Worm (Caenorhabditis elegans) whole organism, midembryonic: ENCODE results near the gene Y38E10A.2.

Source experiments
- T22C8.4 ChIP-seq: fragments of 200-800 bp; sonication (Bioruptor generic); IDR thresholded peaks from 2 replicates; pipeline ENCODE4 v1.3.6; 2022; ENCODE audit warnings: missing genetic modification characterization, missing compliant biosample characterization
- cog-1 ChIP-seq: sonication (generic microtip); optimal IDR thresholded peaks from 2 replicates; lab custom pipeline; 2016; ENCODE audit warnings: missing genetic modification characterization, missing compliant biosample characterization
- flt-1 ChIP-seq: fragments of 200-800 bp; sonication (Bioruptor generic); IDR thresholded peaks from 2 replicates; pipeline ENCODE4 v1.3.6; 2022; ENCODE audit warnings: missing genetic modification characterization, missing compliant biosample characterization
- klf-2 ChIP-seq: fragments of 200-800 bp; sonication (Bioruptor generic); conservative IDR thresholded peaks from 2 replicates; pipeline ENCODE4 v1.3.6; 2022; ENCODE audit warnings: missing genetic modification reagents, missing genetic modification characterization, missing compliant biosample characterization
- med-1 ChIP-seq: sonication (generic microtip); optimal IDR thresholded peaks from 2 replicates; lab custom pipeline; 2017; ENCODE audit warnings: missing genetic modification characterization, mild to moderate bottlenecking, missing compliant biosample characterization, antibody characterized with exemption, missing genetic modification reagents; ENCODE audit not compliant: insufficient read depth
- ref-1 ChIP-seq: fragments of 200-800 bp; sonication (Bioruptor generic); conservative IDR thresholded peaks from 2 replicates; pipeline ENCODE4 v1.3.6; 2022; ENCODE audit warnings: missing genetic modification reagents, missing genetic modification characterization, missing compliant biosample characterization
- tab-1 ChIP-seq: fragments of 200-800 bp; sonication (Bioruptor generic); IDR thresholded peaks from 2 replicates; pipeline ENCODE4 v1.3.6; 2022; ENCODE audit warnings: missing genetic modification characterization, missing compliant biosample characterization
- ztf-23 ChIP-seq: fragments of 200-800 bp; sonication (Bioruptor generic); IDR thresholded peaks from 2 replicates; pipeline ENCODE4 v1.3.6; 2022; ENCODE audit warnings: missing genetic modification reagents, missing genetic modification characterization, missing compliant biosample characterization
- ztf-29 ChIP-seq: fragments of 200-800 bp; sonication (Bioruptor generic); IDR thresholded peaks from 2 replicates; pipeline ENCODE4 v1.3.6; 2022; ENCODE audit warnings: missing genetic modification reagents, missing genetic modification characterization, missing compliant biosample characterization

Y38E10A.2 gene

DNA sequence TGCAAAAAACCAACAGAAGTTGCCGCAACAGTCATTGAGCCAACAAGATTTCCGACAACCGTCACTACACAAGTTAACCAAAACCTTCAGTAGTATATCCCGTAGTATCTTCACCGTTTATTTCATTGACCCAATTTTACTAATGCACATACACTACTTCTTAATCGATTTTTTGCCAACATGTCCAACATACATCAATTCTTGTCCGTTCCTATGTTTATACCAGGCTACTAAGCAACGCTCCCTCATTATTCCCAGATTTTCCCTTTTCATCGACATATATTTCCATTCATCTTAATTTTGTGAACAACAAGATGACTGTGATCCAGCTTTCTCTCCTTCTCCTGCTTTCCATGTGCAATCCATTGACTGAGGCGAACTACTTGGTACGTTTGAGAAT is 7.6 kb downstream of the Y38E10A.2 start, which contains the start of gene F49C5.7:
Gene F49C5.7, plus strand, starts transcription at position 301 of the 400 bp plus-strand sequence.
- TF ChIP-seq med-1 (GFP tag; lab: Kevin White, UChicago) (no peak), flt-1 (GFP tag; lab: Robert Waterston, UW) (no peak), ztf-23 (GFP tag; lab: Robert Waterston, UW) (no peak), cog-1 (tag; lab: Kevin White, UChicago) (no peak), ref-1 (GFP tag; lab: Robert Waterston, UW) (no peak), tab-1 (GFP tag; lab: Robert Waterston, UW) (no peak), T22C8.4 (GFP tag; lab: Robert Waterston, UW) (no peak), klf-2 (GFP tag; lab: Robert Waterston, UW) (no peak), ztf-29 (GFP tag; lab: Robert Waterston, UW) (no peak)

DNA sequence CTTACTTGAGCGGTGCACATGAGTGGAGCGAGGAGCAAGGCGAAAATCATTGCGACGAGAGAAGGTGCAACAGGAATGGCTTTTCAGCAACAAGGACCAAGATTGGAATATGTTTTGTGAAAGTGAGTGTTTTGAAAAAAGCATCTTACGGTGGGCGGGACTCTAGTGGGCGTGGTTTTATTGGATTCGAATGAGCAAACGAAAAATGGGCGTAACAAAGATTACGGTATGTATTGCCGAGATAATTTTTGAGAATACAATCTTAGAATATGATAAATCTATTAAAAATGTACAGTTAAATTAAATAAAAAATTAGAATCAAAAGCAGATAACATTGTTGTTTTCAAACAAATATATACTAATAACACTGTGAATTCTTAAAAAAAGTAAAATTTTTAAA is 13.2 kb downstream of the Y38E10A.2 start, which contains the start of gene F49C5.12:
Gene F49C5.12, minus strand, starts transcription at position 101 of the 400 bp plus-strand sequence.
- TF ChIP-seq klf-2 (GFP tag; lab: Robert Waterston, UW) (no peak), flt-1 (GFP tag; lab: Robert Waterston, UW) (no peak), cog-1 (tag; lab: Kevin White, UChicago) (no peak), T22C8.4 (GFP tag; lab: Robert Waterston, UW) (no peak), ref-1 (GFP tag; lab: Robert Waterston, UW) (no peak)

DNA sequence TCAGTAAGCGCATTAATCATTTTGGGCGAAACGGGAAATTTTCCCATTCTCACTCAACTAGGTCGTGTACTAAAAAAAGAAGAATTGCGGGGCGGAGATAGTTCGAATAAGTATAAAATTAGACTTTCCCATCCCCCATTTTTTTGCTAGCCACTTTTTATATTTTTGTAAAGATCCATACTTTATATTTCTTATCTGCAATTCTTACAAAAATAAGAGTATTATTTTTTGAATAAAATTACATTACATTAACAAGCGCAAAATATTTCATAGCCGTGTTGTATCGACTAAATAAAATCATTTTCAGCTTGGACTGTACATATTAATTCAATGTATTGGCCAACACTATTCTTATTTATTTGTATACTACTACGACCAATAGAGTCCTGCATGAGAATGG is 17.9 kb downstream of the Y38E10A.2 start, which contains the start of gene F49C5.11:
Gene F49C5.11, plus strand, starts transcription at position 301 of the 400 bp plus-strand sequence.
- no peak for TF ChIP-seq flt-1 (GFP tag; lab: Robert Waterston, UW)
- no peak for TF ChIP-seq T22C8.4 (GFP tag; lab: Robert Waterston, UW)
- no peak for TF ChIP-seq cog-1 (tag; lab: Kevin White, UChicago)
- TF ChIP-seq med-1 (GFP tag; lab: Kevin White, UChicago), result no peak
- TF ChIP-seq ztf-23 (GFP tag; lab: Robert Waterston, UW), result no peak

DNA sequence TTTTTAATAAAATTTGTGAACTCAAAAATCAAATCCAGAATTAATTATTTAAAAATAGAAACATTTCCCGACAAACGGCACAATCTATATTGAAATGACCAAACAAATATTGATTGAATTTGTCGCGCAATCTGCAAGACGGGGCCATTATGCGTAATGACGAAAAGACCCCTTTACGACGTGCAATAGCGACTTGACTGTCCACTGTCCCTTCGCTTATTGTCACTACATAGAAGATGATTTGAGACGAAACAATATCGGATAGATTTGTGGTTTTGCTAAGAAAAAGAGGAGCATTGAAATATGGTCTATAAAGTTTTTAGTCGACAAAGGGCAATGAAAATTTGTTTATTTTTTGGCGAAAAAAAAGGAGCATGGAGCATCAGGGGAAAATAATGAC is 22.5 kb downstream of the Y38E10A.2 start:
- TF ChIP-seq flt-1 (GFP tag; lab: Robert Waterston, UW) (no peak), klf-2 (GFP tag; lab: Robert Waterston, UW) (no peak), T22C8.4 (GFP tag; lab: Robert Waterston, UW) (no peak), tab-1 (GFP tag; lab: Robert Waterston, UW) (no peak), ztf-23 (GFP tag; lab: Robert Waterston, UW) (no peak), cog-1 (tag; lab: Kevin White, UChicago) (no peak), ref-1 (GFP tag; lab: Robert Waterston, UW) (no peak), ztf-29 (GFP tag; lab: Robert Waterston, UW) (no peak), med-1 (GFP tag; lab: Kevin White, UChicago) (no peak)

DNA sequence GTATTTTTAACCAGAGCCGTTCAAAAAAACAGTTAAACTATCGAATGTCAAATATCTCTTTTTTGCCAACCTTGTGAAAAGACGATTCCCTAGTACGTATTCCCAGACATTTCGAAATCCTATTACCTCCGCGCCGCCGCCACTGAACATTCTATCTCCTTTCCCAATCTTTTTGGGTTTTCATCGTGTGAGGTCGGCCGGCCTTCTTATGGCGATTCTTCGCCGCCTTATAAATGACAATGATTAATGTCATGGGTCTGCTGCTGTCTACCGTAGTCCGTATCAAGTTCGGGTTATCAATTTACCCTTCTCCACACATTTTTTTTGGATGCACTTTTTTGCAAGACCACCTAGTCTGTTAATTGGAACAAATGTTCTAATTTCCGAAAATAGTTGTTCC is 23.8 kb downstream of the Y38E10A.2 start:
- TF ChIP-seq flt-1 (GFP tag; lab: Robert Waterston, UW), result no peak
- TF ChIP-seq ztf-29 (GFP tag; lab: Robert Waterston, UW), result no peak
- TF ChIP-seq ref-1 (GFP tag; lab: Robert Waterston, UW), result no peak
- TF ChIP-seq ztf-23 (GFP tag; lab: Robert Waterston, UW), result no peak
- TF ChIP-seq med-1 (GFP tag; lab: Kevin White, UChicago), result no peak
- no peak for TF ChIP-seq klf-2 (GFP tag; lab: Robert Waterston, UW)
- no peak for TF ChIP-seq cog-1 (tag; lab: Kevin White, UChicago)
- TF ChIP-seq tab-1 (GFP tag; lab: Robert Waterston, UW), result no peak
- TF ChIP-seq T22C8.4 (GFP tag; lab: Robert Waterston, UW), result no peak

DNA sequence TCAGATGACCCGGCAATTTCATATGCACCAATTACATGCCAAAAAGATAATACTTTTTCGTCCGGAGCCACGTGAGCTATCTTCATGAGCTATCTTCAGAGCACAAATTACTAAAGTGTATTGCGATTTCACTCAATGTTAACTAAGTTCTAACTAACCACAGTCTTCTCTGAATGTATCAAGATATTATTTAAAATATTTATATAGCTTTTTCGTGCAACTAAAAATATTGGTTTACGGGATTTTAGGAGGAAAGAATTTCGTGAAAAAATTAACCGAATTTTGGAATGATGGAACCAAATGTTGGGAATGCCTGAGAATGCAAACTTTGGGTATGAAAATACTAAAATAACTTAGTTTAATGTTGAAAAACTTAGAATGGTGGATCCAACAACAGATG is 25.9 kb downstream of the Y38E10A.2 start, which contains the start of gene F49C5.16:
Gene F49C5.16, plus strand, starts transcription at position 301 of the 400 bp plus-strand sequence.
- no peak for TF ChIP-seq med-1 (GFP tag; lab: Kevin White, UChicago)
- TF ChIP-seq T22C8.4 (GFP tag; lab: Robert Waterston, UW), result no peak
- no peak for TF ChIP-seq ref-1 (GFP tag; lab: Robert Waterston, UW)
- TF ChIP-seq klf-2 (GFP tag; lab: Robert Waterston, UW), result no peak
- TF ChIP-seq flt-1 (GFP tag; lab: Robert Waterston, UW), result no peak
- no peak for TF ChIP-seq ztf-29 (GFP tag; lab: Robert Waterston, UW)
- TF ChIP-seq cog-1 (tag; lab: Kevin White, UChicago), result no peak
- TF ChIP-seq tab-1 (GFP tag; lab: Robert Waterston, UW), result no peak
- no peak for TF ChIP-seq ztf-23 (GFP tag; lab: Robert Waterston, UW)

DNA sequence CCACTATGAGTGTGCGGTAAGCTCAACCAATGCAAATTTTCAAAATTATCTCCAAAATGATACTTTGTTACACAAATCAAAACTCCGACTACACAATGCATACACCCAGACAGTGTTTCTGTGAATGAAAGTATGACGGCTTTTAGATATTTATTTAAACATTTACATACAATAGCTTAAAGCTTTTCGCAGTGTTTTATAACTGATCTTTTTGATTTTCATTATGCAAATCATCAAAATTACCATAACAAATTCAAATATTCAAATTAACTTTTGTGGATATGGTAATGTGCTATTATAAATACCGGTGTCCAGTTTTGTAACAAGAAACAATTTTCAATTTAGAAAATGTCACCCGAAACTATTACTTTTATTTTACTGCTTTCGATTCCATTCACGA is 27.0 kb downstream of the Y38E10A.2 start, which contains the start of the genes F49C5.5 and F49C5.10:
Gene F49C5.5, minus strand, starts transcription at position 101 of the 400 bp plus-strand sequence.
Gene F49C5.10, plus strand, starts transcription at position 344 of the 400 bp plus-strand sequence.
- TF ChIP-seq T22C8.4 (GFP tag; lab: Robert Waterston, UW) (no peak), ztf-29 (GFP tag; lab: Robert Waterston, UW) (no peak), klf-2 (GFP tag; lab: Robert Waterston, UW) (no peak), flt-1 (GFP tag; lab: Robert Waterston, UW) (no peak), ztf-23 (GFP tag; lab: Robert Waterston, UW) (no peak), med-1 (GFP tag; lab: Kevin White, UChicago) (no peak), ref-1 (GFP tag; lab: Robert Waterston, UW) (no peak), cog-1 (tag; lab: Kevin White, UChicago) (no peak), tab-1 (GFP tag; lab: Robert Waterston, UW) (no peak)

DNA sequence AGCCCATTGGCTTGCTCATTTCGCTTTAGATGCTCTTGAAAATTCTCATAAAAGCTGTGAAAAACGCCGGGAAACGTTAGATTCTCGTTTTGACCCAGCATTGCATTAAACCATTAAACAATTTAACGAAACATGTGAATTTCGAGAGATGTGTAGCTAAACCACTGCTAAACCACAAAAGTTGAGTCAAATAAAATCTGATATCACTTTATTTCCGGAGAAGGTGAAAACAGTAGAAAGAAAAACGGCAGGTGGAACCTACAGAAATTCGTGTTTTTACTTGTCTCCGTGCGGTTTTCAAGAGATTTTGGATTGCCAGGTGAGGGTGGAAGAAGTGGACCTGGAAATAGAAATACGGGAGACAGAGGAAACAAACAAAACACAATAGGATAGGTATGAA is 28.9 kb downstream of the Y38E10A.2 start, which contains the start of gene F49C5.9:
Gene F49C5.9, minus strand, starts transcription at position 101 of the 400 bp plus-strand sequence.
- no peak for TF ChIP-seq ztf-29 (GFP tag; lab: Robert Waterston, UW)

DNA sequence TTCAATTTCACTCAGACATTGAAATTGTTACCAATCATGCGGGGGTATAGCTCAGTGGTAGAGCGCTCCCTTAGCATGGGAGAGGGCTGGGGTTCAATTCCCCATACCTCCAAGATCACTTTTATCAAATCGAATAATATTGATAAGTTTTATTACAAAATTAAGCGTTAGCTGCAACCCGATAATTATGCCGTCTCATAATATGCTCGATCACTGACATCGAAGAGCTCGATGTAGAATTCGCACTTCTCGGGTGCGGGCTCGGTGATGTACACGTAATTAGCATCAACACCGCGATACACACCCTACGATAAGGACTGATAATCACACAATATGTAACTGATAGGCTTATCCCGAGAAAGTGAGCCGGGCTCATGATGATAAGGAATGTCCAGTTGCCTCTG is 30.8 kb downstream of the Y38E10A.2 start:
- TF ChIP-seq T22C8.4 (GFP tag; lab: Robert Waterston, UW), result no peak
- TF ChIP-seq klf-2 (GFP tag; lab: Robert Waterston, UW), result no peak
- TF ChIP-seq ztf-23 (GFP tag; lab: Robert Waterston, UW), result no peak
- no peak for TF ChIP-seq med-1 (GFP tag; lab: Kevin White, UChicago)
- TF ChIP-seq ref-1 (GFP tag; lab: Robert Waterston, UW), result no peak
- TF ChIP-seq ztf-29 (GFP tag; lab: Robert Waterston, UW), result no peak
- TF ChIP-seq tab-1 (GFP tag; lab: Robert Waterston, UW), result no peak
- TF ChIP-seq flt-1 (GFP tag; lab: Robert Waterston, UW), result no peak
- no peak for TF ChIP-seq cog-1 (tag; lab: Kevin White, UChicago)
